Fruit fly (Drosophila melanogaster) whole organism, pupa: Measurements from ENCODE around the gene mamo.

Experiments
- CG12605 ChIP-seq: fragments of 200-800 bp; sonication (Bioruptor generic); IDR thresholded peaks from 2 replicates; pipeline ENCODE4 v1.3.6; 2022; ENCODE audit warnings: missing biosample characterization, missing genetic modification characterization
- CG34367 ChIP-seq: fragments of 200-800 bp; sonication (Bioruptor generic); optimal IDR thresholded peaks from 2 replicates; lab custom pipeline; 2018; ENCODE audit warnings: missing biosample characterization, mild to moderate bottlenecking, missing genetic modification characterization

DNA sequence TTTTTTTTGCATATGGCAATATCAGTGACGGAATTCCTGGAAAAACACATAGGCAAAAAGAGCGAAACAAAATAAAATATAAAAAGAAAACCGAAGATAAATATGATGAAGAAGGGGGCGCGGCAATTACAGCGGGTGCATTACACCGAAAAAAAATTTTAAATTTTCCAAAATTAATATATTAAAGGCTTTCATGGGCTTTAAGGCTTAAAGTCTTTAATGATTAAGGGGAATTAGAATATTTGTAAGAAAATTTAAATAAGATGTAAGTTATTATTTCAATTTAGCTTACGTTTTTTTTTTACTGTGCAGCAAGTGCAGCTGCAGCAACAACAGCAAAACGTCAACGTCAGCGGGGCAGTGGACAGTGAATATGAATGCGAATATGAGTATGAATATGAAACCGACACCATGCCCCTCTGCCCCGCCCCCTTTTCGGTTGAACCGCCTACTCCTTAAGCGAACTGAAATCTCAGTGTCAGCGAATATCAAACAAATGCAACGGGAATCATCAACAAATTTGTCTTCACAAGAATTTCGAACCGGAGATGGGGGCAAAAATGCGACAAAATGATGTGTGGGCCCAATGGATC lies 17.8 kb downstream of the mamo start:
- TF ChIP-seq CG34367 (peak; percentile 28), CG12605 (GFP tag; lab: Robert Waterston, UW) (0 out of 2 replicates have a peak, but pooled peaks have one; percentile 35)
